Worm (Caenorhabditis elegans) whole organism, L3 larva: ENCODE data around the gene pals-23.
"Not testable (repeated sequence)": the region's sequence is repeated elsewhere in the genome, so short reads cannot be mapped to it uniquely, and the experiment has no call there.

Experiments used
- egl-27 ChIP-seq: sonication (generic microtip); optimal IDR thresholded peaks from 4 replicates; lab custom pipeline; 2017; ENCODE audit warnings: missing biosample characterization, missing genetic modification reagents, missing genetic modification characterization
- elt-3 ChIP-seq, 3 experiments: fragments of 150-350 bp in 1 of 3; sonication (generic microtip) in 2 of 3; optimal IDR thresholded peaks; 2 replicates in 2 of 3; 4 replicates in 1 of 3; lab custom pipeline; 2014 to 2017; ENCODE audit warnings: missing biosample characterization in 3 of 3, missing genetic modification characterization in 3 of 3
- pha-4 ChIP-seq: fragments of 150-350 bp; optimal IDR thresholded peaks from 2 replicates; lab custom pipeline; 2014; ENCODE audit warnings: missing biosample characterization, missing genetic modification reagents, missing genetic modification characterization
- pqm-1 ChIP-seq: fragments of 150-350 bp; optimal IDR thresholded peaks from 2 replicates; lab custom pipeline; 2017; ENCODE audit warnings: missing biosample characterization, missing genetic modification characterization, inconsistent platforms
- skn-1 ChIP-seq: fragments of 150-350 bp; optimal IDR thresholded peaks from 2 replicates; lab custom pipeline; 2014; ENCODE audit warnings: missing biosample characterization, missing genetic modification characterization
- tbx-2 ChIP-seq: sonication (generic microtip); optimal IDR thresholded peaks from 2 replicates; lab custom pipeline; 2016; ENCODE audit warnings: mild to moderate bottlenecking, missing genetic modification characterization, missing compliant biosample characterization
- unc-62 ChIP-seq: fragments of 150-350 bp; sonication (generic microtip); optimal IDR thresholded peaks from 4 replicates; lab custom pipeline; 2014; ENCODE audit warnings: missing biosample characterization, missing genetic modification reagents, missing genetic modification characterization

DNA sequence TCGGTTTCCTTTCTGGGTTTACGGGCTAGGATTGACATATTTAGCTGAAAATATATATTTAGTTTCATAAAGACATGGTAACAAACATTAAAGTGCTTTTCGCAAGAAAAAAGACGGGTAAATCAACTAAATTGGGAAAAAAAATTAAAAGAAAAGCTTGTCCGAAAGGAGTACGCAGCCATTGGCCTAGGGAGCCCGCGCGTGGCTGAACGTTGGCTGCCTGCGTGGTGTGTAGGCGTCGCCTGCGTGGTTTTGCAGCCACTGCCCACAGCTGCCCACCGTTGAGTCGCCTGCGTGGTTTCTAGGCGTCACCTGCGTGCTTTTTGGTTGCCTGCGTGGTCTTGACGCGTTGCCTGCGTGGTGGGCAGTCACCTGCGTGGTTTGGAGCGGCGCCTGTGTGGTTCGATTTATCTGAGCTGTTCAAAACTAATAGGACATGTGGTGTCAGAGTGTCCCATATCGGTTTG is 2.6 kb upstream of the pals-23 start, which contains the start of gene C29F9.12:
- TF ChIP-seq elt-3 (tag; optimal IDR thresholded peaks at IDR 0.05; lab: Kevin White, UChicago); skn-1 (tag; lab: Kevin White, UChicago); unc-62 (GFP tag; lab: Kevin White, UChicago); pha-4 (tag; lab: Kevin White, UChicago); egl-27 (tag; lab: Kevin White, UChicago); pqm-1 (tag; lab: Kevin White, UChicago); tbx-2 (tag; lab: Kevin White, UChicago): not testable (repeated sequence)
